Worm (Caenorhabditis elegans): Measurements from ENCODE around the gene B0228.8.

DNA sequence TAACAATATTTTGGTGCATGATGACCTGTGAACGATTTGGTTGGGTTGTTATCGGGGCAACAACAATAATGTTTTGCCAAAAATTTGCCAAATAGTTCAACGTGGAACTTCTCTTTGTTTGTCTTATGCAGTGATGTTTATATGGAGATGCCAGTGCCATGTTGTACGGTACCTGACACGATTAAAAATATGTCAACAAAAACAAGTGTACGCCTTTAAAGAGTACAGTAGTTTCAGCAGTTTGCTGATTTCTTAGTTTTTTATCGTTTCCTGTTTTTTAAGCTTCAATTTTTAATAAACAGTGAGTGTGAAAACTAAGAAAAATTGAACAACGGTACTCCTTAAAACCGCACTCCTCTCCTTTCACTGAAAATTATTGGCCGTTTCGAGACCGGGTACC is 16.9 kb upstream of the B0228.8 start:
- TF ChIP-seq nfya-1 (tag; optimal IDR thresholded peaks at IDR 0.05; ENCODE audit: insufficient read depth) = no peak
- no peak for TF ChIP-seq sea-2 (GFP tag; optimal IDR thresholded peaks at IDR 0.05)
